Fruit fly (Drosophila melanogaster): ENCODE data around the gene Tengl2.

Tengl2 gene

DNA sequence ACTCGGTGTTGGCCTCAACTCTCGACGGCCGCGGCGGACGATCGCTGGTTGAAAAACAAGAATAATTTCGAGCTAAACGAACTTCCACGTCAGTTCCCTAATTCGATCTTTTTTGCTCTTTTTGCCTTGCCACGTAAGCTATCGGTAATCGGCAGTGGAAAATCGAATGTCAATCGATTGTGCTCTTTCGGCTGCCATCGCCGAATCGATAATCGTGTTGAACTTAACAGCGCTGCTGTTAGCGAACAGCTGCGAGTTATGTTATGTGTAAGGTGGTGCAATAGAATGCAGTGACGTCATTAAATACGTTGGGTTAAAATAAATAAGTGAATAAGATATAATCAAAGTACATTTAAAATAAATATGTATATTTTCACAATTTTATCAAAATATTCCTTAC lies 2.5 kb downstream of the Tengl2 start, which contains the start of gene Sec24CD (continued):
- TF ChIP-seq HLH4C (GFP tag; IDR thresholded peaks at IDR 0.05; ENCODE audit: partially characterized antibody): peak; percentile 99
- TF ChIP-seq CG11560 (tag; IDR thresholded peaks at IDR 0.05): peak; percentile 98
- TF ChIP-seq CG15011 (GFP tag; optimal IDR thresholded peaks at IDR 0.05): no peak
- no peak for TF ChIP-seq pita (GFP tag; optimal IDR thresholded peaks at IDR 0.05)
- no peak for TF ChIP-seq Mes4 (GFP tag; optimal IDR thresholded peaks at IDR 0.05)
- peak; percentile 98 for TF ChIP-seq bbx (GFP tag; IDR thresholded peaks at IDR 0.05; ENCODE audit: partially characterized antibody)
- no peak for TF ChIP-seq CG4707 (GFP tag; optimal IDR thresholded peaks at IDR 0.05)
- TF ChIP-seq CG17802 (tag; optimal IDR thresholded peaks at IDR 0.05): no peak
- TF ChIP-seq CG15514 (GFP tag; optimal IDR thresholded peaks at IDR 0.05): peak; percentile 74
- TF ChIP-seq Doc3 (GFP tag; IDR thresholded peaks at IDR 0.05; ENCODE audit: partially characterized antibody): peak; percentile 87
- TF ChIP-seq Dbx (GFP tag; IDR thresholded peaks at IDR 0.05): 0 out of 3 replicates have a peak, but pooled peaks have one; percentile 19
- no peak for TF ChIP-seq ems (GFP tag; optimal IDR thresholded peaks at IDR 0.05)
- no peak for TF ChIP-seq CG32532 (GFP tag; IDR thresholded peaks at IDR 0.05)
- TF ChIP-seq sens-2 (GFP tag; IDR thresholded peaks at IDR 0.05): no peak
- no peak for TF ChIP-seq disco-r (GFP tag; optimal IDR thresholded peaks at IDR 0.05)
- no peak for TF ChIP-seq MTF-1 (GFP tag; optimal IDR thresholded peaks at IDR 0.05; ENCODE audit: borderline replicate concordance)
- TF ChIP-seq Hey (tag; optimal IDR thresholded peaks at IDR 0.05): no peak
- TF ChIP-seq H2.0 (GFP tag; IDR thresholded peaks at IDR 0.05): no peak
- TF ChIP-seq CG34224 (GFP tag; IDR thresholded peaks at IDR 0.05; ENCODE audit: partially characterized antibody): peak; percentile 98
- no peak for TF ChIP-seq gem (tag; optimal IDR thresholded peaks at IDR 0.05)
- no peak for TF ChIP-seq Hsf (GFP tag; optimal IDR thresholded peaks at IDR 0.05)
- TF ChIP-seq CG10431 (GFP tag; optimal IDR thresholded peaks at IDR 0.05): no peak
- no peak for TF ChIP-seq Atf3 (GFP tag; optimal IDR thresholded peaks at IDR 0.05)
- TF ChIP-seq Sry-δ (GFP tag; optimal IDR thresholded peaks at IDR 0.05): peak; percentile 74
- TF ChIP-seq ase (GFP tag; IDR thresholded peaks at IDR 0.05): no peak
- peak; percentile 93 for TF ChIP-seq hb (GFP tag; IDR thresholded peaks at IDR 0.05; ENCODE audit: partially characterized antibody)
- no peak for TF ChIP-seq trh (GFP tag; optimal IDR thresholded peaks at IDR 0.05)
- no peak for TF ChIP-seq CG4282 (GFP tag; optimal IDR thresholded peaks at IDR 0.05)
- peak; percentile 35 for TF ChIP-seq CG34376 (GFP tag; optimal IDR thresholded peaks at IDR 0.05)
- TF ChIP-seq Dp (GFP tag; optimal IDR thresholded peaks at IDR 0.05): peak; percentile 43
- no peak for TF ChIP-seq Blimp-1 (GFP tag; optimal IDR thresholded peaks at IDR 0.05)
- no peak for TF ChIP-seq Lhr (GFP tag; optimal IDR thresholded peaks at IDR 0.05)
- no peak for TF ChIP-seq CG8290 (GFP tag; optimal IDR thresholded peaks at IDR 0.05)
- no peak for TF ChIP-seq CG8290 (tag; optimal IDR thresholded peaks at IDR 0.05)
- no peak for TF ChIP-seq phol (tag; optimal IDR thresholded peaks at IDR 0.05)
- no peak for TF ChIP-seq Atf6 (GFP tag; IDR thresholded peaks at IDR 0.05)
- TF ChIP-seq Lpt (GFP tag; optimal IDR thresholded peaks at IDR 0.05): no peak
- TF ChIP-seq gsb (GFP tag; IDR thresholded peaks at IDR 0.05): no peak
- no peak for TF ChIP-seq CG31365 (tag; optimal IDR thresholded peaks at IDR 0.05)
- no peak for TF ChIP-seq ash1 (GFP tag; optimal IDR thresholded peaks at IDR 0.05)
- TF ChIP-seq zf30C (GFP tag; optimal IDR thresholded peaks at IDR 0.05): no peak
- no peak for TF ChIP-seq Kr (GFP tag; optimal IDR thresholded peaks at IDR 0.05)
- no peak for TF ChIP-seq wek (GFP tag; optimal IDR thresholded peaks at IDR 0.05)
- TF ChIP-seq Sry-β (GFP tag; optimal IDR thresholded peaks at IDR 0.05): no peak
- TF ChIP-seq CG12104 (GFP tag; optimal IDR thresholded peaks at IDR 0.05): no peak
- TF ChIP-seq onecut (GFP tag; IDR thresholded peaks at IDR 0.05): peak; percentile 77
- no peak for TF ChIP-seq fd102C (GFP tag; optimal IDR thresholded peaks at IDR 0.05)
- TF ChIP-seq shn (GFP tag; optimal IDR thresholded peaks at IDR 0.05): no peak
- TF ChIP-seq CG12744 (GFP tag; optimal IDR thresholded peaks at IDR 0.05): no peak
- TF ChIP-seq Lim3 (GFP tag; IDR thresholded peaks at IDR 0.05): no peak
- TF ChIP-seq CG15696 (tag; optimal IDR thresholded peaks at IDR 0.05): no peak
